Fruit fly (Drosophila melanogaster): ENCODE data around the gene CG12194.

CG12194 gene

DNA sequence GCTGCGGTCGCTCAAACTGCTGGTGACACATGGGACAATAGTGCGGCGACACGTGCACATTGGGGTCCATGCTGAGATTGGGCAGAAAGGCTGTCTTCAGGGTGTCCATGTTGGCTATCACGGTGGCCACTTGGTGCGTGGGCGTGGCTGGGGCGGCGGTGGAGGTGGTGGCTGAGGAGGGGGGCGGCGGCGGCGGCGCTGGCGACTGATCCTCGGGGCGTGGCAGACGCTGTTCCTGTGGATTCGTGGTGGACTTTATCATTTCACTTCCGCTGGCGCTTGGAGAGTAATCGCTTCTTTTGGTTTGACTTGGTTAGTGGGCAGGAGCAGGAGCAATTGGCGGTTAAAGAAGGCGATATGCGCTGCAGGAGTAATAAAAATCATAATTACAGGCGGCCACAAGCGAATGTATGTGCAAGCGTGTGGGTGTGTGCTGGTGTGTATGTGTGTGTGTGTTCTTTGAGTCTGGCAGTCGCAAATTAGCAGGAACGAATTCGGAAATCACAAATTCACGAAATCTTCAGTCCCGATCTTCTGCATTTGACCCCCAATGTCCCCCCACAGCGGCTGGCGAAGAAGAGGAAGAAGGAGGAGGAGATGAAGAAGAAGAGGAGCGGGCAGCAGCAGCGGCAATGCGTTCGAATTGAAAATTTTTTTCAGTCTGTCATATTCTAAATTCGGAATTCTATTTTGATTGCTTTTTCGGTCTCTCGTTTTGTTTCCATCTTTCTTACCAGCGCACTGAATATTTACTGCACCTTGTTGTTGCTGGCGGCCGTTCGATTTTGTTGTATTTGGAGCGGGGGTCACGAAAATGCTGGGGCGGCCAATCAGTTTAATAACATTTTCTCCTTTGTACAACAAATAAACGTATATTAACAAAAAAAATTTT lies 44.2 kb downstream of the CG12194 start:
- TF ChIP-seq Met (GFP tag; optimal IDR thresholded peaks at IDR 0.05) (no peak), Sox102F (GFP tag; optimal IDR thresholded peaks at IDR 0.05) (no peak), cyc (GFP tag; optimal IDR thresholded peaks at IDR 0.05) (no peak), svp (GFP tag) (peak; percentile 94), Eip78C (GFP tag) (no peak), fd59A (GFP tag; optimal IDR thresholded peaks at IDR 0.05) (no peak), acj6 (GFP tag; optimal IDR thresholded peaks at IDR 0.05) (no peak), ss (GFP tag; optimal IDR thresholded peaks at IDR 0.05) (no peak), OdsH (GFP tag; optimal IDR thresholded peaks at IDR 0.05) (no peak), fd85E (GFP tag; optimal IDR thresholded peaks at IDR 0.05) (no peak), eg (GFP tag; IDR thresholded peaks at IDR 0.05) (0 out of 3 replicates have a peak, but pooled peaks have one; percentile 25), CG11294 (GFP tag; IDR thresholded peaks at IDR 0.05) (no peak), lz (GFP tag; optimal IDR thresholded peaks at IDR 0.05) (no peak), salr (GFP tag; optimal IDR thresholded peaks at IDR 0.05) (peak in 1 of 2 experiments; percentile 26), spab (GFP tag; optimal IDR thresholded peaks at IDR 0.05) (no peak), CG6163 (GFP tag; IDR thresholded peaks at IDR 0.05) (0 out of 3 replicates have a peak, but pooled peaks have one; percentile 29), topi (GFP tag; optimal IDR thresholded peaks at IDR 0.05) (no peak), dsx (GFP tag; optimal IDR thresholded peaks at IDR 0.05; ENCODE audit: poor library complexity, severe bottlenecking) (no peak), CG16779 (tag; optimal IDR thresholded peaks at IDR 0.05) (no peak), CG11762 (GFP tag; optimal IDR thresholded peaks at IDR 0.05; ENCODE audit: insufficient read depth) (no peak), Ets21C (GFP tag; optimal IDR thresholded peaks at IDR 0.05) (no peak), CG11902 (GFP tag; optimal IDR thresholded peaks at IDR 0.05) (no peak), Blimp-1 (GFP tag; optimal IDR thresholded peaks at IDR 0.05) (no peak), Smox (GFP tag; optimal IDR thresholded peaks at IDR 0.05) (no peak)

- TF ChIP-seq Hr4 (GFP tag; optimal IDR thresholded peaks at IDR 0.05) (peak; percentile 8), Ets21C (GFP tag; optimal IDR thresholded peaks at IDR 0.05) (no peak), dac (GFP tag; optimal IDR thresholded peaks at IDR 0.05) (no peak), CG6808 (GFP tag; optimal IDR thresholded peaks at IDR 0.05) (no peak), CG3919 (GFP tag; optimal IDR thresholded peaks at IDR 0.05) (no peak), Eip78C (GFP tag) (peak; percentile 73), Hr38 (GFP tag; optimal IDR thresholded peaks at IDR 0.05) (no peak), CG3032 (tag; optimal IDR thresholded peaks at IDR 0.05) (peak; percentile 7), esn (GFP tag; optimal IDR thresholded peaks at IDR 0.05) (peak; percentile 44), CG34406 (GFP tag; optimal IDR thresholded peaks at IDR 0.05) (no peak), CG7368 (GFP tag; optimal IDR thresholded peaks at IDR 0.05) (no peak), fkh (GFP tag; optimal IDR thresholded peaks at IDR 0.05) (no peak), fd85E (GFP tag; optimal IDR thresholded peaks at IDR 0.05) (no peak), Lpt (GFP tag; optimal IDR thresholded peaks at IDR 0.05) (no peak), vri (GFP tag; optimal IDR thresholded peaks at IDR 0.05) (peak; percentile 8), cyc (GFP tag; optimal IDR thresholded peaks at IDR 0.05) (no peak), Eip93F (GFP tag; optimal IDR thresholded peaks at IDR 0.05) (no peak), OdsH (GFP tag; optimal IDR thresholded peaks at IDR 0.05) (no peak), Ets96B (tag; optimal IDR thresholded peaks at IDR 0.05) (no peak), Smox (GFP tag; optimal IDR thresholded peaks at IDR 0.05) (no peak), lz (GFP tag; optimal IDR thresholded peaks at IDR 0.05) (peak; percentile 22), CG15336 (GFP tag; IDR thresholded peaks at IDR 0.05) (no peak), Sox14 (GFP tag; optimal IDR thresholded peaks at IDR 0.05) (peak; percentile 60)
Measured at dm6 chr2L:4883023-4883392, 44.9 kb downstream of the CG12194 start, which contains the start of the genes Cf2 and CG3008. Gene Cf2, minus strand, starts transcription at chr2L:4883107. Gene CG3008, plus strand, starts transcription at chr2L:4883298.

All from whole organism, prepupa.